Worm (Caenorhabditis elegans) whole organism, mixed stage, embryonic: Measurements from ENCODE around the gene K05F1.8.

Experiments
- ces-1 ChIP-seq: fragments of 150-350 bp; optimal IDR thresholded peaks from 2 replicates; lab custom pipeline; 2014; ENCODE audit warnings: missing biosample characterization, missing genetic modification reagents, missing genetic modification characterization
- elt-3 ChIP-seq: fragments of 150-350 bp; optimal IDR thresholded peaks from 2 replicates; lab custom pipeline; 2014; ENCODE audit warnings: missing biosample characterization, missing genetic modification characterization

DNA sequence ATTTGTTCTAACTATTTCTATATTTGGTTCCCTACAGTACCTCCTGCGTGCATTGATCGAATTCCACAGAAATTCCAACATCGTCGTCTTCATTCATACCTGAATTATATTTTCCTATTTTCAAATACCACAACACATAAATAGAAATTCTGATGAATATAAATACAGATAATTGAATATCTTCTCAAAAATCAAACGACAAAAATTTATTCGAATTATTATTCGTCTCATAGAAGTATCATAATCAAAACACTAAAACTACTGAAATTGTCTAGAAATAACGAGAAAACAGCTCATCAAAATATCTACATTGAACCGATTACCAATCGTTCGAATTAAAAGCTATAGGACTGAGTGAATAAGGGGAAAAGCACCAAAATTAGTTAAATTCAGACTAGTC, 33.7 kb upstream of the K05F1.8 start, which contains the start of gene gtap-1:
- TF ChIP-seq elt-3 (no peak), ces-1 (GFP tag; lab: Kevin White, UChicago) (no peak)
